Fruit fly (Drosophila melanogaster) whole organism, embryonic: ENCODE data around the gene Cyp28c1.

Experiments used
- Antp ChIP-seq: fragments of 200-800 bp; sonication (Bioruptor generic); optimal IDR thresholded peaks from 3 replicates; lab custom pipeline; 2016; ENCODE audit warnings: missing biosample characterization, missing genetic modification characterization
- Awh ChIP-seq: fragments of 200-800 bp; sonication (Bioruptor generic); IDR thresholded peaks from 2 replicates; pipeline ENCODE4, ENCODE4 v1.3.6; 2022; ENCODE audit warnings: missing biosample characterization, missing genetic modification characterization
- CG12391 ChIP-seq: fragments of 200-800 bp; sonication (Bioruptor generic); optimal IDR thresholded peaks from 3 replicates; lab custom pipeline; 2018; ENCODE audit warnings: missing biosample characterization, mild to moderate bottlenecking, missing genetic modification characterization, moderate library complexity
- CG13287 ChIP-seq: fragments of 200-800 bp; sonication (Bioruptor generic); IDR thresholded peaks from 2 replicates; pipeline ENCODE4 v1.3.6; 2022; ENCODE audit warnings: missing biosample characterization, missing genetic modification characterization; ENCODE audit not compliant: partially characterized antibody
- CG15269 ChIP-seq: fragments of 200-800 bp; sonication (Bioruptor generic); optimal IDR thresholded peaks from 2 replicates; lab custom pipeline; 2018; ENCODE audit warnings: missing biosample characterization, mild to moderate bottlenecking, missing genetic modification characterization, moderate library complexity
- CG15479 ChIP-seq: fragments of 200-800 bp; sonication (Bioruptor generic); optimal IDR thresholded peaks from 3 replicates; lab custom pipeline; 2019; ENCODE audit warnings: missing biosample characterization, mild to moderate bottlenecking, missing genetic modification characterization, moderate library complexity
- CG1647 ChIP-seq: fragments of 200-800 bp; sonication (Bioruptor generic); optimal IDR thresholded peaks from 3 replicates; lab custom pipeline; 2016; ENCODE audit warnings: missing biosample characterization, missing genetic modification characterization
- CG2875 ChIP-seq: fragments of 200-800 bp; sonication (Bioruptor generic); optimal IDR thresholded peaks from 2 replicates; lab custom pipeline; 2017; ENCODE audit warnings: missing biosample characterization, mild to moderate bottlenecking, missing genetic modification characterization, missing genetic modification reagents
- CG3065 ChIP-seq: fragments of 200-800 bp; sonication (Bioruptor generic); optimal IDR thresholded peaks from 2 replicates; lab custom pipeline; 2016; ENCODE audit warnings: missing biosample characterization, missing genetic modification characterization
- CG31365 ChIP-seq: fragments of 200-800 bp; sonication (Bioruptor generic); optimal IDR thresholded peaks from 2 replicates; lab custom pipeline; 2018; ENCODE audit warnings: missing biosample characterization, mild to moderate bottlenecking, missing genetic modification characterization
- CG34422 ChIP-seq: fragments of 200-800 bp; sonication (Bioruptor generic); IDR thresholded peaks from 3 replicates; pipeline ENCODE4 v1.3.6; 2022; ENCODE audit warnings: missing biosample characterization, missing genetic modification characterization
- CG5180 ChIP-seq: fragments of 200-800 bp; sonication (Bioruptor generic); optimal IDR thresholded peaks from 3 replicates; lab custom pipeline; 2017; ENCODE audit warnings: missing biosample characterization, missing genetic modification characterization, mild to moderate bottlenecking, moderate library complexity, missing genetic modification reagents
- CG6175 ChIP-seq: fragments of 200-800 bp; sonication (Bioruptor generic); IDR thresholded peaks from 3 replicates; pipeline ENCODE4 v1.3.6; 2022; ENCODE audit warnings: missing biosample characterization, missing genetic modification characterization
- CG7271 ChIP-seq: fragments of 200-800 bp; sonication (Bioruptor generic); optimal IDR thresholded peaks from 2 replicates; lab custom pipeline; 2018; ENCODE audit warnings: missing biosample characterization, mild to moderate bottlenecking, missing genetic modification characterization, moderate library complexity
- CG8281 ChIP-seq: fragments of 200-800 bp; sonication (Bioruptor generic); optimal IDR thresholded peaks from 2 replicates; lab custom pipeline; 2018; ENCODE audit warnings: missing biosample characterization, mild to moderate bottlenecking, missing genetic modification characterization, moderate library complexity
- Chrac-16 ChIP-seq: fragments of 200-800 bp; sonication (Bioruptor generic); optimal IDR thresholded peaks from 3 replicates; lab custom pipeline; 2016; ENCODE audit warnings: missing biosample characterization, missing genetic modification characterization
- CrebB ChIP-seq: fragments of 200-800 bp; sonication (Bioruptor generic); optimal IDR thresholded peaks from 3 replicates; lab custom pipeline; 2018; ENCODE audit warnings: missing biosample characterization, mild to moderate bottlenecking, missing genetic modification characterization
- D19A ChIP-seq: fragments of 200-800 bp; optimal IDR thresholded peaks from 3 replicates; lab custom pipeline; 2019; ENCODE audit warnings: missing biosample characterization, mild to moderate bottlenecking, missing genetic modification characterization, moderate library complexity
- Drgx ChIP-seq: fragments of 200-800 bp; sonication (Bioruptor generic); IDR thresholded peaks from 2 replicates; pipeline ENCODE4 v1.3.6; 2022; ENCODE audit warnings: missing biosample characterization, missing genetic modification characterization
- GATAe ChIP-seq: fragments of 200-800 bp; sonication (Bioruptor generic); conservative IDR thresholded peaks from 2 replicates; pipeline ENCODE4 v1.3.6; 2022; ENCODE audit warnings: missing biosample characterization, missing genetic modification characterization
- Gug ChIP-seq: fragments of 200-800 bp; sonication (Bioruptor generic); IDR thresholded peaks from 4 replicates; pipeline ENCODE4 v1.3.6; 2022; ENCODE audit warnings: missing biosample characterization, missing genetic modification characterization
- HmgZ ChIP-seq: fragments of 200-800 bp; sonication (Bioruptor generic); optimal IDR thresholded peaks from 2 replicates; lab custom pipeline; 2018; ENCODE audit warnings: missing biosample characterization, mild to moderate bottlenecking, missing genetic modification characterization
- Myb ChIP-seq: fragments of 200-800 bp; sonication (Bioruptor generic); optimal IDR thresholded peaks from 2 replicates; lab custom pipeline; 2016; ENCODE audit warnings: missing biosample characterization, missing genetic modification characterization
- NC2β ChIP-seq: fragments of 200-800 bp; sonication (Bioruptor generic); optimal IDR thresholded peaks from 2 replicates; lab custom pipeline; 2016; ENCODE audit warnings: missing biosample characterization, missing genetic modification characterization
- NFAT ChIP-seq: fragments of 200-800 bp; sonication (Bioruptor generic); IDR thresholded peaks from 2 replicates; pipeline ENCODE4 v1.3.6; 2022; ENCODE audit warnings: missing biosample characterization, missing genetic modification characterization
- Nf-YB ChIP-seq: fragments of 200-800 bp; sonication (Bioruptor generic); optimal IDR thresholded peaks from 3 replicates; lab custom pipeline; 2019; ENCODE audit warnings: missing biosample characterization, mild to moderate bottlenecking, missing genetic modification characterization, moderate library complexity
- NfI ChIP-seq: fragments of 200-800 bp; sonication (Bioruptor generic); optimal IDR thresholded peaks from 3 replicates; lab custom pipeline; 2018; ENCODE audit warnings: missing biosample characterization, mild to moderate bottlenecking, missing genetic modification characterization, moderate library complexity
- Ravus ChIP-seq: fragments of 200-800 bp; sonication (Bioruptor generic); IDR thresholded peaks from 2 replicates; pipeline ENCODE4 v1.3.6; 2022; ENCODE audit warnings: missing biosample characterization, missing genetic modification characterization
- Sox100B ChIP-seq: fragments of 200-800 bp; sonication (Bioruptor generic); optimal IDR thresholded peaks from 3 replicates; lab custom pipeline; 2018; ENCODE audit warnings: missing biosample characterization, mild to moderate bottlenecking, missing genetic modification characterization
- Stat92E ChIP-seq, 3 experiments: fragments of >200 bp in 2 of 3; fragments of 200-800 bp in 1 of 3; sonication (Bioruptor generic) in 1 of 3; optimal IDR thresholded peaks; 2 replicates each; lab custom pipeline; 2017 to 2019; ENCODE audit warnings: missing biosample characterization in 3 of 3, missing genetic modification characterization in 3 of 3, mild to moderate bottlenecking in 1 of 3, moderate library complexity in 1 of 3
- Tbp ChIP-seq: fragments of >200 bp; optimal IDR thresholded peaks from 2 replicates; lab custom pipeline; 2018; ENCODE audit warnings: missing biosample characterization, missing genetic modification characterization
- Xrp1 ChIP-seq: fragments of 200-800 bp; sonication (Bioruptor generic); IDR thresholded peaks from 2 replicates; pipeline ENCODE4 v1.3.6; 2022; ENCODE audit warnings: missing biosample characterization, missing genetic modification characterization
- ac ChIP-seq: fragments of 200-800 bp; sonication (Bioruptor generic); optimal IDR thresholded peaks from 3 replicates; lab custom pipeline; 2017; ENCODE audit warnings: missing biosample characterization, mild to moderate bottlenecking, missing genetic modification characterization
- ase ChIP-seq: fragments of 200-800 bp; sonication (Bioruptor generic); IDR thresholded peaks from 3 replicates; pipeline ENCODE4 v1.3.6; 2022; ENCODE audit warnings: missing biosample characterization, missing genetic modification characterization
- cad ChIP-seq: fragments of >200 bp; optimal IDR thresholded peaks from 2 replicates; lab custom pipeline; 2017; ENCODE audit warnings: missing biosample characterization, missing genetic modification characterization
- da ChIP-seq: fragments of 200-800 bp; sonication (Bioruptor generic); optimal IDR thresholded peaks from 2 replicates; lab custom pipeline; 2016; ENCODE audit warnings: missing biosample characterization, missing genetic modification characterization
- hth ChIP-seq: fragments of >200 bp; optimal IDR thresholded peaks from 2 replicates; lab custom pipeline; 2017; ENCODE audit warnings: inconsistent platforms
- lmd ChIP-seq: fragments of 200-800 bp; sonication (Bioruptor generic); IDR thresholded peaks from 2 replicates; pipeline ENCODE4 v1.3.6; 2022; ENCODE audit warnings: missing biosample characterization, missing genetic modification characterization
- lola ChIP-seq, 3 experiments: fragments of >200 bp in 2 of 3; fragments of 200-800 bp in 1 of 3; sonication (Bioruptor generic) in 1 of 3; optimal IDR thresholded peaks; 2 replicates each; lab custom pipeline; 2017 to 2019; ENCODE audit warnings: missing biosample characterization in 3 of 3, missing genetic modification characterization in 3 of 3, mild to moderate bottlenecking in 1 of 3, moderate library complexity in 1 of 3
- odd ChIP-seq: fragments of 200-800 bp; sonication (Bioruptor generic); optimal IDR thresholded peaks from 2 replicates; lab custom pipeline; 2017; ENCODE audit warnings: missing biosample characterization, mild to moderate bottlenecking, missing genetic modification characterization
- pros ChIP-seq: fragments of 200-800 bp; sonication (Bioruptor generic); optimal IDR thresholded peaks from 3 replicates; lab custom pipeline; 2019; ENCODE audit warnings: missing biosample characterization, mild to moderate bottlenecking, missing genetic modification characterization, moderate library complexity
- sd ChIP-seq: fragments of 200-800 bp; sonication (Bioruptor generic); optimal IDR thresholded peaks from 3 replicates; lab custom pipeline; 2018; ENCODE audit warnings: missing biosample characterization, mild to moderate bottlenecking, missing genetic modification characterization, moderate library complexity
- so ChIP-seq: fragments of 200-800 bp; sonication (Bioruptor generic); IDR thresholded peaks from 3 replicates; pipeline ENCODE4 v1.3.6; 2022; ENCODE audit warnings: missing biosample characterization, missing genetic modification characterization
- tgo ChIP-seq: fragments of 200-800 bp; sonication (Bioruptor generic); IDR thresholded peaks from 3 replicates; pipeline ENCODE4 v1.3.6; 2022; ENCODE audit warnings: missing biosample characterization, missing genetic modification characterization
- tll ChIP-seq, 2 experiments: fragments of 200-800 bp in 1 of 2; fragments of >200 bp in 1 of 2; sonication (Bioruptor generic) in 1 of 2; optimal IDR thresholded peaks; 2 replicates each; lab custom pipeline; 2017 to 2019; ENCODE audit warnings: missing biosample characterization in 2 of 2, missing genetic modification characterization in 2 of 2, mild to moderate bottlenecking in 1 of 2, moderate library complexity in 1 of 2
- twi ChIP-seq: fragments of 200-800 bp; optimal IDR thresholded peaks from 2 replicates; lab custom pipeline; 2019; ENCODE audit warnings: missing biosample characterization, mild to moderate bottlenecking, missing genetic modification characterization, moderate library complexity
- unpg ChIP-seq: fragments of 200-800 bp; sonication (Bioruptor generic); optimal IDR thresholded peaks from 3 replicates; lab custom pipeline; 2018; ENCODE audit warnings: missing biosample characterization, mild to moderate bottlenecking, missing genetic modification characterization, moderate library complexity
- zfh1 ChIP-seq: fragments of 200-800 bp; sonication (Bioruptor generic); IDR thresholded peaks from 3 replicates; pipeline ENCODE4 v1.3.6; 2022; ENCODE audit warnings: missing biosample characterization, missing genetic modification characterization
- zfh2 ChIP-seq: fragments of 200-800 bp; sonication (Bioruptor generic); optimal IDR thresholded peaks from 2 replicates; lab custom pipeline; 2016; ENCODE audit warnings: missing biosample characterization, missing genetic modification characterization

Cyp28c1 gene

dm6 chrX:11818047-11818766, 21.2 kb upstream of the Cyp28c1 start (continued):
- peak; percentile 93 for TF ChIP-seq lmd (GFP tag; lab: Robert Waterston, UW)
- peak; percentile 59 for TF ChIP-seq CG13287 (GFP tag; lab: Robert Waterston, UW)
- TF ChIP-seq CG3065 = peak; percentile 77
- TF ChIP-seq zfh1 = peak; percentile 96
- TF ChIP-seq zfh2 = peak; percentile 87
- peak; percentile 94 for TF ChIP-seq so
- TF ChIP-seq NFAT (GFP tag; lab: Robert Waterston, UW) = peak; percentile 83
- no peak for TF ChIP-seq cad (GFP tag; lab: Kevin White, UChicago)
- peak; percentile 96 for TF ChIP-seq tgo
- no peak for TF ChIP-seq hth (lab: Kevin White, UChicago)
- TF ChIP-seq HmgZ = peak; percentile 95
- TF ChIP-seq Sox100B = peak; percentile 91
- peak; percentile 89 for TF ChIP-seq Gug (GFP tag; lab: Robert Waterston, UW)
- TF ChIP-seq NfI (GFP tag; lab: Kevin White, UChicago) = peak; percentile 93
- peak; percentile 91 for TF ChIP-seq odd
- TF ChIP-seq ase (GFP tag; lab: Robert Waterston, UW) = peak; percentile 92
- no peak for TF ChIP-seq tll (GFP tag; optimal IDR thresholded peaks at IDR 0.05; lab: Kevin White, UChicago)
- peak; percentile 80 for TF ChIP-seq GATAe
- TF ChIP-seq CG5180 (GFP tag; lab: Kevin White, UChicago) = peak; percentile 80
- TF ChIP-seq CG12391 = peak; percentile 96
- peak; percentile 97 for TF ChIP-seq unpg (GFP tag; lab: Kevin White, UChicago)
- peak; percentile 49 for TF ChIP-seq pros (GFP tag; lab: Kevin White, UChicago)
- TF ChIP-seq Ravus (GFP tag; lab: Robert Waterston, UW) = peak; percentile 73
- peak; percentile 82 for TF ChIP-seq Nf-YB
- TF ChIP-seq Drgx (GFP tag; lab: Robert Waterston, UW) = peak; percentile 98
- peak; percentile 97 for TF ChIP-seq Xrp1 (GFP tag; lab: Robert Waterston, UW)
- peak; percentile 77 for TF ChIP-seq CG8281 (tag; lab: Kevin White, UChicago)
- peak; percentile 85 for TF ChIP-seq CG31365 (tag; lab: Kevin White, UChicago)
- TF ChIP-seq ac (GFP tag; lab: Kevin White, UChicago) = peak; percentile 80
- TF ChIP-seq Stat92E (GFP tag; optimal IDR thresholded peaks at IDR 0.05; lab: Kevin White, UChicago) = peak in 1 of 3 experiments; percentile 71
- TF ChIP-seq CG2875 (GFP tag; lab: Kevin White, UChicago) = peak; percentile 95
- peak in 1 of 3 experiments; percentile 90 for TF ChIP-seq lola (GFP tag; optimal IDR thresholded peaks at IDR 0.05; lab: Kevin White, UChicago)
- TF ChIP-seq CG7271 = peak; percentile 76
- TF ChIP-seq Chrac-16 (GFP tag; lab: Kevin White, UChicago) = peak; percentile 95
- no peak for TF ChIP-seq Tbp
- TF ChIP-seq da (GFP tag; lab: Kevin White, UChicago) = peak; percentile 79
- TF ChIP-seq CG1647 (GFP tag; lab: Kevin White, UChicago) = peak; percentile 88
- TF ChIP-seq CG15269 (tag; lab: Kevin White, UChicago) = peak; percentile 96
- TF ChIP-seq CG34422 = peak; percentile 94
- peak; percentile 91 for TF ChIP-seq CrebB
- TF ChIP-seq CG6175 (GFP tag; lab: Robert Waterston, UW) = peak; percentile 77; the same call in 2 of the 3 replicates
- TF ChIP-seq CG15479 (GFP tag; lab: Kevin White, UChicago) = peak; percentile 46
- TF ChIP-seq D19A = peak; percentile 90
- peak; percentile 86 for TF ChIP-seq Myb (GFP tag; lab: Kevin White, UChicago)
- peak; percentile 96 for TF ChIP-seq Awh (GFP tag; lab: Robert Waterston, UW)
- TF ChIP-seq Antp (GFP tag; lab: Kevin White, UChicago) = peak; percentile 95
- peak; percentile 76 for TF ChIP-seq sd (tag; lab: Kevin White, UChicago)
- TF ChIP-seq NC2β (GFP tag; lab: Kevin White, UChicago) = peak; percentile 96
- TF ChIP-seq twi = peak; percentile 73
